Fruit fly (Drosophila melanogaster) whole organism, adult: ENCODE measurements around the gene CG15357.

Experiments
- CG11617 ChIP-seq: fragments of 200-800 bp; sonication (Bioruptor generic); optimal IDR thresholded peaks from 2 replicates; lab custom pipeline; 2017; ENCODE audit warnings: mild to moderate bottlenecking, missing biosample characterization, missing genetic modification reagents, missing genetic modification characterization
- CG12768 ChIP-seq: fragments of 200-800 bp; sonication (Bioruptor generic); optimal IDR thresholded peaks from 2 replicates; lab custom pipeline; 2017; ENCODE audit warnings: missing biosample characterization, missing genetic modification characterization, mild to moderate bottlenecking, moderate library complexity, missing genetic modification reagents
- CG14711 ChIP-seq: fragments of 200-800 bp; sonication (Bioruptor generic); optimal IDR thresholded peaks from 2 replicates; lab custom pipeline; 2018; ENCODE audit warnings: missing biosample characterization, mild to moderate bottlenecking, missing genetic modification characterization, moderate library complexity
- CG1620 ChIP-seq: fragments of 200-800 bp; sonication (Bioruptor generic); optimal IDR thresholded peaks from 2 replicates; lab custom pipeline; 2016; ENCODE audit warnings: missing biosample characterization, missing genetic modification characterization
- CG33017 ChIP-seq: fragments of 200-800 bp; sonication (Bioruptor generic); optimal IDR thresholded peaks from 2 replicates; lab custom pipeline; 2018; ENCODE audit warnings: missing biosample characterization, mild to moderate bottlenecking, missing genetic modification characterization, moderate library complexity
- CG5204 ChIP-seq: fragments of 200-800 bp; sonication (Bioruptor generic); optimal IDR thresholded peaks from 2 replicates; lab custom pipeline; 2016; ENCODE audit warnings: missing biosample characterization, missing genetic modification characterization
- CG7045 ChIP-seq: fragments of 200-800 bp; sonication (Bioruptor generic); optimal IDR thresholded peaks from 2 replicates; lab custom pipeline; 2017; ENCODE audit warnings: missing biosample characterization, mild to moderate bottlenecking, missing genetic modification characterization
- CG7101 ChIP-seq: fragments of 200-800 bp; sonication (Bioruptor generic); optimal IDR thresholded peaks from 2 replicates; lab custom pipeline; 2018; ENCODE audit warnings: missing biosample characterization, mild to moderate bottlenecking, missing genetic modification characterization, moderate library complexity
- Clk ChIP-seq: fragments of 200-800 bp; sonication (Bioruptor generic); optimal IDR thresholded peaks from 2 replicates; lab custom pipeline; 2017; ENCODE audit warnings: missing biosample characterization, missing genetic modification characterization
- Crg-1 ChIP-seq: fragments of 200-800 bp; sonication (Bioruptor generic); optimal IDR thresholded peaks from 2 replicates; lab custom pipeline; 2016; ENCODE audit warnings: missing biosample characterization, missing genetic modification characterization
- Hr96 ChIP-seq: fragments of 200-800 bp; sonication (Bioruptor generic); optimal IDR thresholded peaks from 2 replicates; lab custom pipeline; 2016; ENCODE audit warnings: missing biosample characterization, missing genetic modification characterization
- Mnt ChIP-seq: fragments of 200-800 bp; sonication (Bioruptor generic); optimal IDR thresholded peaks from 2 replicates; lab custom pipeline; 2016; ENCODE audit warnings: missing biosample characterization, mild to moderate bottlenecking, missing genetic modification characterization
- bab1 ChIP-seq: fragments of 200-800 bp; sonication (Bioruptor generic); optimal IDR thresholded peaks from 3 replicates; lab custom pipeline; 2019; ENCODE audit warnings: missing biosample characterization, mild to moderate bottlenecking, missing genetic modification characterization, moderate library complexity
- cic ChIP-seq: fragments of 200-800 bp; sonication (Bioruptor generic); optimal IDR thresholded peaks from 2 replicates; lab custom pipeline; 2017; ENCODE audit warnings: missing biosample characterization, mild to moderate bottlenecking, missing genetic modification characterization, moderate library complexity
- cnc ChIP-seq, 2 experiments: fragments of >200 bp; optimal IDR thresholded peaks; 2 replicates each; lab custom pipeline; 2017
- kay ChIP-seq: fragments of 200-800 bp; sonication (Bioruptor generic); peaks from one replicate; lab custom pipeline; 2016; ENCODE audit warnings: missing biosample characterization, missing genetic modification characterization, borderline replicate concordance
- ovo ChIP-seq: fragments of 200-800 bp; sonication (Bioruptor generic); optimal IDR thresholded peaks from 2 replicates; lab custom pipeline; 2016; ENCODE audit warnings: missing biosample characterization, missing genetic modification characterization
- pad ChIP-seq: fragments of 200-800 bp; sonication (Bioruptor generic); optimal IDR thresholded peaks from 3 replicates; lab custom pipeline; 2017; ENCODE audit warnings: missing biosample characterization, missing genetic modification characterization, mild to moderate bottlenecking, moderate library complexity, missing genetic modification reagents
- tj ChIP-seq: fragments of 200-800 bp; sonication (Bioruptor generic); optimal IDR thresholded peaks from 3 replicates; lab custom pipeline; 2017; ENCODE audit warnings: missing biosample characterization, mild to moderate bottlenecking, missing genetic modification characterization, moderate library complexity
- toe ChIP-seq: fragments of 200-800 bp; sonication (Bioruptor generic); optimal IDR thresholded peaks from 2 replicates; lab custom pipeline; 2016; ENCODE audit warnings: missing biosample characterization, missing genetic modification characterization

CG15357 gene

DNA sequence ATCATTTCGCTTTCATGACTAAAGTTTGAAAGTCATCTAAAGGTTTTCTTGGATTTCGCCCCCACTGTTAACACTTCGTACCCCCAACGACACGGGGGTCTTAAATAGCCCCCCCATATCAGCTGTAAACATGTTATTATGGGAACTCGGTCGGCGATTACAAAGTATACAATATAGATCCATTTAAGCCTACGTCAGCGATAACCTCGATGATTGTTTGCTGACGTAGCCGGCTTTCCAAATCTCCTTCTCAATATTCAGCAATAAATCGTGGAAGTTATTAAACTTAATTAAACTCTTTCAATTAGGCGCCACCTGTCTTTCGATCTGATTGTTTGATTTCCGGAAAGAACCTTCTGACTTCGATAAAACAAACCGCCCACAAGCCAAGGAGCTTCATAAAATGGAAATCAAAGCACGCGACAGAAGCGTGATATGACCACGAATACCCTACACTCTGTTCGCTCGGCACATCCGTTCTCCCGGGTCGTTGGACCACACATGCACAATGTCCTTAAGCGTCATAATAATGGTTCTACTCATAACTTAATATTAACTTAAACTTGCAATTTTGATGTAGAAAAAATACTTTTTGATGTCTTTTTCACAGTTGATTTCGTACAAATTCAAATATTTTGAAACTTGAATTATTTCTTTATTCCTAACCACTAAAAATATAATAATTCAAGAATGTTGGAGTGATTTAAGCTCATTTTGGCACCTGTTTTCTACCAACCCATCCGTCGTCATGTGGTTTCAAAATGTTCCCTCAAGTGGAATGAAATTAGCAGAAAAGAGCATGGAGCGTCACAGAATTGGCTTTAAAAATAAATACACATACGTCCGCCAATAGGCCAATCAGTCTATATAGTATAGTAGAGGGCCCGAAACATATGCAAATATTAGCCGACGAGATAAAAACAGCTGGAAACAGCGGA, 41.1 kb upstream of the CG15357 start:
- no peak for TF ChIP-seq CG1620
- TF ChIP-seq toe (GFP tag; lab: Kevin White, UChicago): peak; percentile 41
- peak; percentile 92 for TF ChIP-seq kay (GFP tag; lab: Kevin White, UChicago)
- TF ChIP-seq Clk: peak; percentile 21
- TF ChIP-seq Crg-1: no peak
- TF ChIP-seq CG12768: no peak
- peak; percentile 98 for TF ChIP-seq tj (GFP tag; lab: Kevin White, UChicago)
- TF ChIP-seq bab1 (GFP tag; lab: Kevin White, UChicago): peak; percentile 7
- peak; percentile 59 for TF ChIP-seq Hr96 (GFP tag; lab: Kevin White, UChicago)
- peak; percentile 68 for TF ChIP-seq CG11617 (GFP tag; lab: Kevin White, UChicago)
- no peak for TF ChIP-seq ovo (GFP tag; lab: Kevin White, UChicago)
- TF ChIP-seq cnc (optimal IDR thresholded peaks at IDR 0.05; lab: Kevin White, UChicago): no peak
- TF ChIP-seq CG5204 (GFP tag; lab: Kevin White, UChicago): no peak
- TF ChIP-seq CG7101 (tag; lab: Kevin White, UChicago): peak; percentile 40
- no peak for TF ChIP-seq pad (GFP tag; lab: Kevin White, UChicago)
- TF ChIP-seq CG7045: peak; percentile 59
- peak; percentile 71 for TF ChIP-seq cic
- TF ChIP-seq Mnt (GFP tag; lab: Kevin White, UChicago): peak; percentile 15
- TF ChIP-seq CG33017 (tag; lab: Kevin White, UChicago): no peak
- TF ChIP-seq CG14711: peak; percentile 30

DNA sequence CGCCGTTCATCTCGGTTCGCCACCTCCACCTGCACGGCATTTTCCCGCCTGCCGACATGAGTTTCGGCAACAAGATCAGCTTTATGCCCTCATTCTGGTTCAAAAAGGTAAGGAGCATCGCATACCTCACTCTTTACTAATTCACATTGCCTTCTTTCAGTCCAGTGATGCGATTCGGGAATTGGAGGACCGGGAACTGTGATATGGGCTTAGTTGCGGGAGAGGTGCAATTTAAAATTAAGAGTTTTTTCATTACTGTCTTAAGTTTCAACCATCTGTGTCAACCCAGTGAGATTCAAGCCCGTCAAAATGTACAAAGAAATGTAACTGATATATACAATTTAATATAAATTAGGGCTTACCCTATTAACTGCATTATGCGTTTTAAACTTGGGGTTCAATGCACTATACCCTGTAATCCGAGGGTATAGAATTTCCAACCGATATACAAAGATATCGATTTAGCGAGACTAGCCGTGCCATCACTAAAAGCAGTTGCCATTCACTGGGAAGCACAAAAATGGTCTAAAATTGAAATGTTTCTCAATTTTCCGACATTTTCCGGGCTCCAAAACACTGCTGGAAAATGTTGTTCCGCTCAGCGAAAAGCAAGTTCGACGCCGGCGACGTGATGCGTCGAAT, 36.3 kb upstream of the CG15357 start, which contains the start of gene CG7289:
Gene CG7289 (plus strand): TSS at position 492 of the 642 bp plus-strand sequence.
- TF ChIP-seq CG14711 (peak; percentile 0), CG11617 (GFP tag; lab: Kevin White, UChicago) (no peak), CG7045 (no peak), CG7101 (tag; lab: Kevin White, UChicago) (peak; percentile 18), CG12768 (peak; percentile 13), Mnt (GFP tag; lab: Kevin White, UChicago) (peak; percentile 29), cic (no peak), toe (GFP tag; lab: Kevin White, UChicago) (peak; percentile 58)

DNA sequence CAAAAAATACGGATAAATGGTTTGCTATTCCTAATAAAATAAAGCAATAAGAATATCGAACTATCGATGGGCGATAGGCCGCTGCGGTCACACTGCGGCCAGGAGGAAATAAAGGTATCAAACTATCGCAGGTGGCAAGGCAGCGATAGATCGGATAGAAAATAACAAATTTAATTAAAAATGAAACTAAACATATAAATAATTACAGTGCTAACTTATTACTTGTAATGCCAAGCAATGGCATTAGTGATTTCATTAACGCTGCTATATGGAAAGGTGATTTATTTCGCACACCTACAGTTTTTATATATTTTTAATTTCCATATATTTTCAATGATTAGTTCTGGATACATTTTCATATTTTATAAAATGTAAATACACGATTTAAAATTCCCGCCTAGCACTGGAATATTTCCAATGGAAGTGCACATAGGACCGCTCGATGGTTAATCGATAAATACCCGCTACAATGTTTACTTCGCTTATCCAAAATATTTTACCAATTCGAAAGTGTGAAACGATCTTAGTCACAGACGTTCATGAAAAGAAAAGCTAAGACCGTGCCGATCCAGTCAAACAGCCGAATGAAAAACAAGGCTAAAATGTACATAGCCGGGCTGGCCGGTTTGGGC, 35.3 kb upstream of the CG15357 start, which contains the start of the genes CG15356 and CG15362:
Gene CG15356 (minus strand): TSS at position 48 of the 632 bp plus-strand sequence.
Gene CG15362 (plus strand): TSS at position 469 of the 632 bp plus-strand sequence.
- TF ChIP-seq cnc (optimal IDR thresholded peaks at IDR 0.05; lab: Kevin White, UChicago) (no peak), Hr96 (GFP tag; lab: Kevin White, UChicago) (no peak), bab1 (GFP tag; lab: Kevin White, UChicago) (peak; percentile 60), CG12768 (peak; percentile 55), CG11617 (GFP tag; lab: Kevin White, UChicago) (peak; percentile 45), tj (GFP tag; lab: Kevin White, UChicago) (no peak), CG7045 (peak; percentile 29), toe (GFP tag; lab: Kevin White, UChicago) (peak; percentile 66), CG5204 (GFP tag; lab: Kevin White, UChicago) (no peak), Mnt (GFP tag; lab: Kevin White, UChicago) (peak; percentile 51), pad (GFP tag; lab: Kevin White, UChicago) (peak; percentile 38), Clk (no peak), CG14711 (peak; percentile 13), CG1620 (peak; percentile 70), CG7101 (tag; lab: Kevin White, UChicago) (no peak), ovo (GFP tag; lab: Kevin White, UChicago) (no peak), Crg-1 (peak; percentile 52), CG33017 (tag; lab: Kevin White, UChicago) (no peak), cic (no peak), kay (GFP tag; lab: Kevin White, UChicago) (no peak)

DNA sequence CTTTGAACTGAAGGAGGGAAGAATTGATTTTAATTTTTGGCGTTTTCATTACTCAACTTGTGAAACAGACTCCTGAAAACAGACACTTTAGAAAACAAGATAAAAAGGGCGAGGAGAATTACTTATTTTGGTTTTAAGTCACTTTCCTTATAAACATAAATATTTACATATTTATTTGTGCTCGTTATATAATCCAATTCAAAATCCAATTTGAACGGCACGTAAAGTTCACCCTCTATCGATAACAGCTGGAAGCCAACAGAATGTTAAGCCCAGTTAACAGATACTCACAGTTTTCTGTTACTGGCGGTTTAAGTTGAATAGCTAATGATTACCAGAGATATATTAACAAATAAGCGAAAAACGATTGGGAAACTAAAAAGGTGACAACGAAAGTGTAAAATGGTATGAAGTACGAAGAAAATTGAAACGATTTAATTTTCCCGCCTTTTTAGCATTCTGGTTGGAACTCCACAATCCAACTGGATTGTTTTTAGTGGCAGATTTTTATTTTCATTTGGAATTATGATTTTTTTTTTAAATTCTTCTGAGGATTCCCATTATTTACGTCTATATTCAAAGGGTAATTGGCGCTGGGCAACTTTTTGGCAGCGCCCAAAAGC, 33.8 kb upstream of the CG15357 start:
- TF ChIP-seq tj (GFP tag; lab: Kevin White, UChicago): no peak
- no peak for TF ChIP-seq CG33017 (tag; lab: Kevin White, UChicago)
- no peak for TF ChIP-seq toe (GFP tag; lab: Kevin White, UChicago)
- no peak for TF ChIP-seq Mnt (GFP tag; lab: Kevin White, UChicago)
- no peak for TF ChIP-seq CG12768
- no peak for TF ChIP-seq CG11617 (GFP tag; lab: Kevin White, UChicago)
- TF ChIP-seq Clk: no peak
- TF ChIP-seq ovo (GFP tag; lab: Kevin White, UChicago): no peak
- no peak for TF ChIP-seq CG7101 (tag; lab: Kevin White, UChicago)
- TF ChIP-seq cnc (optimal IDR thresholded peaks at IDR 0.05; lab: Kevin White, UChicago): no peak
- TF ChIP-seq Crg-1: no peak
- no peak for TF ChIP-seq CG7045
- no peak for TF ChIP-seq CG1620
- TF ChIP-seq CG14711: no peak
- no peak for TF ChIP-seq cic
- no peak for TF ChIP-seq kay (GFP tag; lab: Kevin White, UChicago)
- TF ChIP-seq pad (GFP tag; lab: Kevin White, UChicago): no peak
